Worm (Caenorhabditis elegans): ENCODE measurements around the gene K10C2.12.

ce11 chrX:6420681-6421080 is at the start of gene K10C2.12:
- TF ChIP-seq zag-1 (tag; optimal IDR thresholded peaks at IDR 0.05), result no peak
- no peak for TF ChIP-seq lin-39 (tag; optimal IDR thresholded peaks at IDR 0.05)
- TF ChIP-seq ztf-4 (tag; optimal IDR thresholded peaks at IDR 0.05), result no peak
- no peak for TF ChIP-seq ceh-82 (tag; optimal IDR thresholded peaks at IDR 0.05)
- no peak for TF ChIP-seq nhr-77 (tag; optimal IDR thresholded peaks at IDR 0.05)
- no peak for TF ChIP-seq nhr-11 (tag; optimal IDR thresholded peaks at IDR 0.05)
- TF ChIP-seq mdl-1 (tag; optimal IDR thresholded peaks at IDR 0.05), result no peak
- TF ChIP-seq nhr-10 (tag; optimal IDR thresholded peaks at IDR 0.05), result no peak
- TF ChIP-seq F13H6.1 (tag; optimal IDR thresholded peaks at IDR 0.05), result no peak
- no peak for TF ChIP-seq fos-1 (tag; optimal IDR thresholded peaks at IDR 0.05)
- no peak for TF ChIP-seq dmd-4 (tag; optimal IDR thresholded peaks at IDR 0.05)
- no peak for TF ChIP-seq ZK546.5 (tag; optimal IDR thresholded peaks at IDR 0.05)

All from whole organism, L2 larva.